Worm (Caenorhabditis elegans) whole organism, young adult: Measurements from ENCODE around the gene R02F11.1.

Source experiments
- B0035.1 ChIP-seq: sonication (generic microtip); optimal IDR thresholded peaks from 2 replicates; lab custom pipeline; 2016; ENCODE audit warnings: missing genetic modification characterization, mild to moderate bottlenecking, missing compliant biosample characterization, missing genotype, missing genetic modification reagents
- B0261.1 ChIP-seq: sonication (generic microtip); optimal IDR thresholded peaks from 2 replicates; lab custom pipeline; 2016; ENCODE audit warnings: mild to moderate bottlenecking, missing genetic modification characterization, moderate library complexity, missing compliant biosample characterization
- B0336.3 ChIP-seq: fragments of 200-800 bp; sonication (Bioruptor generic); IDR thresholded peaks from 2 replicates; pipeline ENCODE4 v1.3.6; 2022; ENCODE audit warnings: missing genetic modification characterization, missing compliant biosample characterization
- C06A6.2 ChIP-seq: fragments of 200-800 bp; sonication (Bioruptor generic); conservative IDR thresholded peaks from 2 replicates; pipeline ENCODE4 v1.3.6; 2022; ENCODE audit warnings: missing genetic modification characterization, missing compliant biosample characterization
- C17E4.6 ChIP-seq: fragments of 200-800 bp; sonication (Bioruptor generic); IDR thresholded peaks from 2 replicates; pipeline ENCODE4 v1.3.6; 2022; ENCODE audit warnings: missing genetic modification reagents, missing genetic modification characterization, missing compliant biosample characterization
- F10E7.11 ChIP-seq: sonication (generic microtip); optimal IDR thresholded peaks from 2 replicates; lab custom pipeline; 2017; ENCODE audit warnings: mild to moderate bottlenecking, missing genetic modification characterization, moderate library complexity, missing compliant biosample characterization
- F37B4.10 ChIP-seq: fragments of 200-800 bp; sonication (Bioruptor generic); IDR thresholded peaks from 2 replicates; pipeline ENCODE4 v1.3.6; 2022; ENCODE audit warnings: missing genetic modification characterization, missing compliant biosample characterization
- F52B5.7 ChIP-seq: sonication (generic microtip); optimal IDR thresholded peaks from 2 replicates; lab custom pipeline; 2016; ENCODE audit warnings: mild to moderate bottlenecking, missing genetic modification characterization, missing compliant biosample characterization
- F55B11.4 ChIP-seq: sonication (generic microtip); optimal IDR thresholded peaks from 2 replicates; lab custom pipeline; 2016; ENCODE audit warnings: missing compliant biosample characterization, missing genetic modification characterization, borderline replicate concordance; ENCODE audit not compliant: insufficient read depth
- F57C9.4 ChIP-seq: sonication (generic microtip); optimal IDR thresholded peaks from 2 replicates; lab custom pipeline; 2017; ENCODE audit warnings: mild to moderate bottlenecking, missing genetic modification characterization, missing compliant biosample characterization
- T07F8.4 ChIP-seq: sonication (generic microtip); optimal IDR thresholded peaks from 2 replicates; lab custom pipeline; 2016; ENCODE audit warnings: mild to moderate bottlenecking, missing genetic modification characterization, moderate library complexity, missing compliant biosample characterization
- T26A5.8 ChIP-seq: sonication (generic microtip); optimal IDR thresholded peaks from 2 replicates; lab custom pipeline; 2016; ENCODE audit warnings: missing genetic modification characterization, missing compliant biosample characterization
- ZK185.1 ChIP-seq: sonication (generic microtip); optimal IDR thresholded peaks from 2 replicates; lab custom pipeline; 2016; ENCODE audit warnings: mild to moderate bottlenecking, missing genetic modification characterization, missing compliant biosample characterization; ENCODE audit not compliant: poor library complexity, severe bottlenecking
- aptf-2 ChIP-seq: fragments of 200-800 bp; sonication (Bioruptor generic); conservative IDR thresholded peaks from 2 replicates; pipeline ENCODE4 v1.3.6; 2022; ENCODE audit warnings: missing genetic modification reagents, missing genetic modification characterization, missing compliant biosample characterization
- atf-7 ChIP-seq: sonication (generic microtip); optimal IDR thresholded peaks from 2 replicates; lab custom pipeline; 2017; ENCODE audit warnings: mild to moderate bottlenecking, missing genetic modification characterization, missing compliant biosample characterization
- attf-5 ChIP-seq: fragments of 200-800 bp; sonication (Bioruptor generic); optimal IDR thresholded peaks from 2 replicates; lab custom pipeline; 2018; ENCODE audit warnings: mild to moderate bottlenecking, missing genetic modification characterization, missing compliant biosample characterization
- ceh-100 ChIP-seq: fragments of 200-800 bp; sonication (Bioruptor generic); IDR thresholded peaks from 2 replicates; pipeline ENCODE4 v1.3.6; 2022; ENCODE audit warnings: missing genetic modification reagents, missing genetic modification characterization, missing compliant biosample characterization
- ceh-27 ChIP-seq: fragments of 200-800 bp; sonication (Bioruptor generic); optimal IDR thresholded peaks from 2 replicates; lab custom pipeline; 2018; ENCODE audit warnings: mild to moderate bottlenecking, missing genetic modification characterization, moderate library complexity, missing compliant biosample characterization
- ceh-58 ChIP-seq: fragments of 200-800 bp; sonication (Bioruptor generic); IDR thresholded peaks from 2 replicates; pipeline ENCODE4 v1.3.6; 2022; ENCODE audit warnings: missing genetic modification characterization, missing compliant biosample characterization
- ceh-79 ChIP-seq: sonication (generic microtip); optimal IDR thresholded peaks from 2 replicates; lab custom pipeline; 2017; ENCODE audit warnings: mild to moderate bottlenecking, missing genetic modification characterization, missing compliant biosample characterization
- ceh-91 ChIP-seq: fragments of 200-800 bp; sonication (Bioruptor generic); IDR thresholded peaks from 2 replicates; pipeline ENCODE4 v1.3.6; 2022; ENCODE audit warnings: missing genetic modification reagents, missing genetic modification characterization, missing compliant biosample characterization
- chd-7 ChIP-seq: sonication (generic microtip); optimal IDR thresholded peaks from 2 replicates; lab custom pipeline; 2016; ENCODE audit warnings: mild to moderate bottlenecking, missing genetic modification characterization, moderate library complexity, missing compliant biosample characterization
- dox-1 ChIP-seq: fragments of 200-800 bp; sonication (Bioruptor generic); IDR thresholded peaks from 2 replicates; pipeline ENCODE4 v1.3.6; 2022; ENCODE audit warnings: missing genetic modification reagents, missing genetic modification characterization, missing compliant biosample characterization
- egl-18 ChIP-seq: fragments of 200-800 bp; sonication (Bioruptor generic); IDR thresholded peaks from 2 replicates; pipeline ENCODE4 v1.3.6; 2022; ENCODE audit warnings: missing genetic modification reagents, missing genetic modification characterization, missing compliant biosample characterization
- egl-44 ChIP-seq: fragments of 200-800 bp; sonication (Bioruptor generic); IDR thresholded peaks from 2 replicates; pipeline ENCODE4 v1.3.6; 2022; ENCODE audit warnings: missing genetic modification reagents, missing genetic modification characterization, missing compliant biosample characterization
- egrh-3 ChIP-seq: fragments of 200-800 bp; sonication (Bioruptor generic); IDR thresholded peaks from 2 replicates; pipeline ENCODE4 v1.3.6; 2022; ENCODE audit warnings: missing genetic modification reagents, missing genetic modification characterization, missing compliant biosample characterization
- ekl-4 ChIP-seq: fragments of 200-800 bp; sonication (Bioruptor generic); IDR thresholded peaks from 2 replicates; pipeline ENCODE4 v1.3.6; 2022; ENCODE audit warnings: missing genetic modification reagents, missing genetic modification characterization, missing compliant biosample characterization
- gei-17 ChIP-seq: fragments of 200-800 bp; sonication (Bioruptor generic); optimal IDR thresholded peaks from 2 replicates; lab custom pipeline; 2018; ENCODE audit warnings: mild to moderate bottlenecking, missing genetic modification characterization, missing compliant biosample characterization
- him-1 ChIP-seq: sonication (generic microtip); optimal IDR thresholded peaks from 2 replicates; lab custom pipeline; 2016; ENCODE audit warnings: missing genotype, missing genetic modification reagents, missing genetic modification characterization, missing compliant biosample characterization
- hlh-12 ChIP-seq: sonication (generic microtip); optimal IDR thresholded peaks from 2 replicates; lab custom pipeline; 2016; ENCODE audit warnings: missing genetic modification characterization, missing compliant biosample characterization
- hmg-1.2 ChIP-seq: fragments of 200-800 bp; sonication (Bioruptor generic); IDR thresholded peaks from 2 replicates; pipeline ENCODE4 v1.3.6; 2022; ENCODE audit warnings: missing genetic modification reagents, missing genetic modification characterization, missing compliant biosample characterization
- lsy-27 ChIP-seq: sonication (generic microtip); optimal IDR thresholded peaks from 2 replicates; lab custom pipeline; 2017; ENCODE audit warnings: missing genetic modification characterization, mild to moderate bottlenecking, missing compliant biosample characterization, antibody characterized with exemption, missing genotype, borderline replicate concordance; ENCODE audit not compliant: insufficient read depth
- nfya-1 ChIP-seq: sonication (generic microtip); optimal IDR thresholded peaks from 2 replicates; lab custom pipeline; 2017; ENCODE audit warnings: antibody characterized with exemption, missing compliant biosample characterization, missing genetic modification characterization, borderline replicate concordance; ENCODE audit not compliant: insufficient read depth
- nhr-179 ChIP-seq: sonication (generic microtip); optimal IDR thresholded peaks from 2 replicates; lab custom pipeline; 2016; ENCODE audit warnings: mild to moderate bottlenecking, missing genetic modification characterization, missing compliant biosample characterization
- nhr-27 ChIP-seq: fragments of 200-800 bp; sonication (Bioruptor generic); optimal IDR thresholded peaks from 2 replicates; lab custom pipeline; 2018; ENCODE audit warnings: mild to moderate bottlenecking, missing genetic modification characterization, moderate library complexity, missing compliant biosample characterization
- rcor-1 ChIP-seq: fragments of 200-800 bp; sonication (Bioruptor generic); IDR thresholded peaks from 2 replicates; pipeline ENCODE4 v1.3.6; 2022; ENCODE audit warnings: missing genetic modification reagents, missing genetic modification characterization, missing compliant biosample characterization
- rec-8 ChIP-seq, 2 experiments: sonication (generic microtip); optimal IDR thresholded peaks; 2 replicates each; lab custom pipeline; 2016; ENCODE audit warnings: mild to moderate bottlenecking in 2 of 2, missing genetic modification characterization in 2 of 2, missing genetic modification reagents in 2 of 2, missing genotype in 2 of 2, missing biosample characterization in 1 of 2, missing compliant biosample characterization in 1 of 2, moderate library complexity in 1 of 2
- repo-1 ChIP-seq: sonication (generic microtip); optimal IDR thresholded peaks from 2 replicates; lab custom pipeline; 2017; ENCODE audit warnings: mild to moderate bottlenecking, missing genetic modification characterization, missing compliant biosample characterization
- sdz-38 ChIP-seq: sonication (generic microtip); optimal IDR thresholded peaks from 2 replicates; lab custom pipeline; 2016; ENCODE audit warnings: missing genotype, missing genetic modification characterization, missing compliant biosample characterization
- snpc-4 ChIP-seq, 5 experiments: fragments of 150-350 bp in 1 of 5; sonication (generic microtip) in 4 of 5; optimal IDR thresholded peaks; 2 replicates each; lab custom pipeline; 2014 to 2018; ENCODE audit warnings: missing genetic modification characterization in 5 of 5, missing biosample characterization in 3 of 5, antibody characterized with exemption in 2 of 5, mild to moderate bottlenecking in 2 of 5, missing compliant biosample characterization in 2 of 5, missing genotype in 2 of 5, moderate library complexity in 2 of 5, missing genetic modification reagents in 1 of 5
- somi-1 ChIP-seq: fragments of 200-800 bp; sonication (Bioruptor generic); optimal IDR thresholded peaks from 2 replicates; lab custom pipeline; 2018; ENCODE audit warnings: mild to moderate bottlenecking, missing genetic modification characterization, missing compliant biosample characterization
- tbp1 ChIP-seq: fragments of 200-800 bp; sonication (Bioruptor generic); optimal IDR thresholded peaks from 2 replicates; lab custom pipeline; 2018; ENCODE audit warnings: mild to moderate bottlenecking, missing genetic modification characterization, missing compliant biosample characterization
- unc-62 ChIP-seq: fragments of 150-350 bp; optimal IDR thresholded peaks from 2 replicates; lab custom pipeline; 2014; ENCODE audit warnings: missing biosample characterization, missing genetic modification reagents, missing genetic modification characterization
- xnd-1 ChIP-seq: sonication (generic microtip); optimal IDR thresholded peaks from 2 replicates; lab custom pipeline; 2016; ENCODE audit warnings: missing genotype, missing genetic modification reagents, missing genetic modification characterization, missing compliant biosample characterization
- zim-3 ChIP-seq: sonication (generic microtip); optimal IDR thresholded peaks from 2 replicates; lab custom pipeline; 2017; ENCODE audit warnings: mild to moderate bottlenecking, missing genetic modification characterization, moderate library complexity, missing compliant biosample characterization
- ztf-18 ChIP-seq: sonication (generic microtip); optimal IDR thresholded peaks from 2 replicates; lab custom pipeline; 2016; ENCODE audit warnings: missing genotype, mild to moderate bottlenecking, missing genetic modification characterization, missing compliant biosample characterization
- ztf-22 ChIP-seq: fragments of 200-800 bp; sonication (Bioruptor generic); optimal IDR thresholded peaks from 2 replicates; lab custom pipeline; 2018; ENCODE audit warnings: mild to moderate bottlenecking, missing genetic modification characterization, moderate library complexity, missing compliant biosample characterization
- ztf-28 ChIP-seq: fragments of 200-800 bp; sonication (Bioruptor generic); IDR thresholded peaks from 2 replicates; pipeline ENCODE4 v1.3.6; 2022; ENCODE audit warnings: missing genetic modification reagents, missing genetic modification characterization, missing compliant biosample characterization
- ztf-6 ChIP-seq: fragments of 200-800 bp; sonication (Bioruptor generic); IDR thresholded peaks from 2 replicates; pipeline ENCODE4 v1.3.6; 2022; ENCODE audit warnings: missing genetic modification reagents, missing genetic modification characterization, missing compliant biosample characterization

R02F11.1 gene

ce11 chrV:4758540-4758939 lies 42.4 kb upstream of the R02F11.1 start:
- no peak for TF ChIP-seq lsy-27
- no peak for TF ChIP-seq F37B4.10 (GFP tag; lab: Robert Waterston, UW)
- no peak for TF ChIP-seq T07F8.4 (tag; lab: Kevin White, UChicago)
- no peak for TF ChIP-seq nhr-179 (tag; lab: Kevin White, UChicago)
- no peak for TF ChIP-seq nhr-27 (tag; lab: Kevin White, UChicago)
- TF ChIP-seq somi-1: no peak
- TF ChIP-seq unc-62 (GFP tag; lab: Kevin White, UChicago): no peak
- TF ChIP-seq zim-3 (tag; lab: Kevin White, UChicago): no peak
- no peak for TF ChIP-seq tbp1 (GFP tag; lab: Kevin White, UChicago)
- no peak for TF ChIP-seq ztf-22 (GFP tag; lab: Kevin White, UChicago)
- no peak for TF ChIP-seq ceh-91 (GFP tag; lab: Robert Waterston, UW)
- no peak for TF ChIP-seq ztf-18 (tag; lab: Kevin White, UChicago)
- TF ChIP-seq xnd-1: no peak
- TF ChIP-seq F57C9.4: no peak
- no peak for TF ChIP-seq sdz-38
- peak; percentile 2 for TF ChIP-seq T26A5.8
- TF ChIP-seq C17E4.6 (GFP tag; lab: Robert Waterston, UW): no peak
- no peak for TF ChIP-seq ceh-100
- no peak for TF ChIP-seq F52B5.7 (tag; lab: Kevin White, UChicago)
- no peak for TF ChIP-seq ceh-58
- peak; percentile 14; the same call in 1 of the 2 replicates for TF ChIP-seq hmg-1.2 (GFP tag; lab: Robert Waterston, UW)
- TF ChIP-seq hlh-12 (tag; lab: Kevin White, UChicago): no peak
- TF ChIP-seq egl-18 (GFP tag; lab: Robert Waterston, UW): no peak
- no peak for TF ChIP-seq ZK185.1 (tag; lab: Kevin White, UChicago)
- TF ChIP-seq rcor-1 (GFP tag; lab: Robert Waterston, UW): peak; percentile 46; the same call in 1 of the 2 replicates
- TF ChIP-seq gei-17 (GFP tag; lab: Kevin White, UChicago): no peak
- TF ChIP-seq F55B11.4 (tag; lab: Kevin White, UChicago): no peak
- TF ChIP-seq B0336.3: no peak; the same call in 1 of the 2 replicates
- no peak for TF ChIP-seq repo-1 (tag; lab: Kevin White, UChicago)
- no peak for TF ChIP-seq B0261.1
- peak; percentile 52; the same call in 1 of the 2 replicates for TF ChIP-seq ekl-4 (GFP tag; lab: Robert Waterston, UW)
- peak; percentile 21 for TF ChIP-seq him-1
- no peak for TF ChIP-seq egrh-3 (GFP tag; lab: Robert Waterston, UW)
- TF ChIP-seq dox-1 (GFP tag; lab: Robert Waterston, UW): no peak
- no peak for TF ChIP-seq attf-5 (GFP tag; lab: Kevin White, UChicago)
- TF ChIP-seq chd-7 (tag; lab: Kevin White, UChicago): no peak
- no peak for TF ChIP-seq aptf-2 (GFP tag; lab: Robert Waterston, UW)
- no peak for TF ChIP-seq ceh-27 (GFP tag; lab: Kevin White, UChicago)
- TF ChIP-seq ztf-6 (GFP tag; lab: Robert Waterston, UW): no peak
- no peak for TF ChIP-seq rec-8 (tag; optimal IDR thresholded peaks at IDR 0.05; lab: Kevin White, UChicago)
- no peak for TF ChIP-seq ceh-79 (tag; lab: Kevin White, UChicago)
- no peak for TF ChIP-seq nfya-1
- TF ChIP-seq snpc-4 (GFP tag; optimal IDR thresholded peaks at IDR 0.05; lab: Kevin White, UChicago): no peak
- TF ChIP-seq snpc-4 (tag; optimal IDR thresholded peaks at IDR 0.05; lab: Kevin White, UChicago): no peak
- TF ChIP-seq egl-44 (GFP tag; lab: Robert Waterston, UW): no peak
- no peak for TF ChIP-seq ztf-28 (GFP tag; lab: Robert Waterston, UW)
- no peak for TF ChIP-seq C06A6.2 (GFP tag; lab: Robert Waterston, UW)
- no peak for TF ChIP-seq B0035.1
- TF ChIP-seq atf-7 (tag; lab: Kevin White, UChicago): no peak
- no peak for TF ChIP-seq F10E7.11
